Fruit fly (Drosophila melanogaster) whole organism, embryonic: ENCODE results near the gene CG5087.

ENCODE experiments used
- B-H1 ChIP-seq: fragments of 200-800 bp; sonication (Bioruptor generic); IDR thresholded peaks from 3 replicates; pipeline ENCODE4 v1.3.6; 2022; ENCODE audit warnings: missing biosample characterization, missing genetic modification characterization
- Blimp-1 ChIP-seq: fragments of 200-800 bp; sonication (Bioruptor generic); optimal IDR thresholded peaks from 3 replicates; lab custom pipeline; 2018; ENCODE audit warnings: missing biosample characterization, missing genetic modification characterization, mild to moderate bottlenecking, moderate library complexity, missing genetic modification reagents
- CG11696 ChIP-seq: fragments of 200-800 bp; sonication (Bioruptor generic); IDR thresholded peaks from 2 replicates; pipeline ENCODE4 v1.3.6; 2022; ENCODE audit warnings: missing biosample characterization, missing genetic modification characterization
- CG12744 ChIP-seq: fragments of 200-800 bp; sonication (Bioruptor generic); optimal IDR thresholded peaks from 2 replicates; lab custom pipeline; 2016; ENCODE audit warnings: missing biosample characterization, missing genetic modification characterization
- CG14441 ChIP-seq: fragments of 200-800 bp; sonication (Bioruptor generic); IDR thresholded peaks from 2 replicates; pipeline ENCODE4 v1.3.6; 2022; ENCODE audit warnings: missing biosample characterization, missing genetic modification characterization
- CG14710 ChIP-seq: fragments of 200-800 bp; sonication (Bioruptor generic); optimal IDR thresholded peaks from 3 replicates; lab custom pipeline; 2019; ENCODE audit warnings: missing biosample characterization, mild to moderate bottlenecking, missing genetic modification characterization, moderate library complexity
- CG14860 ChIP-seq: fragments of 200-800 bp; sonication (Bioruptor generic); IDR thresholded peaks from 3 replicates; pipeline ENCODE4 v1.3.6; 2022; ENCODE audit warnings: missing biosample characterization, missing genetic modification characterization; ENCODE audit not compliant: partially characterized antibody
- CG15011 ChIP-seq: fragments of 200-800 bp; sonication (Bioruptor generic); optimal IDR thresholded peaks from 3 replicates; lab custom pipeline; 2018; ENCODE audit warnings: missing biosample characterization, mild to moderate bottlenecking, missing genetic modification characterization
- CG16863 ChIP-seq: fragments of 200-800 bp; sonication (Bioruptor generic); optimal IDR thresholded peaks from 3 replicates; lab custom pipeline; 2016; ENCODE audit warnings: missing biosample characterization, missing genetic modification characterization
- CG17328 ChIP-seq: fragments of 200-800 bp; sonication (Bioruptor generic); IDR thresholded peaks from 2 replicates; pipeline ENCODE4 v1.3.6; 2022; ENCODE audit warnings: missing biosample characterization, missing genetic modification characterization
- CG17612 ChIP-seq: fragments of 200-800 bp; sonication (Bioruptor generic); IDR thresholded peaks from 2 replicates; pipeline ENCODE4 v1.3.6; 2022; ENCODE audit warnings: missing biosample characterization, missing genetic modification characterization
- CG17829 ChIP-seq: fragments of 200-800 bp; optimal IDR thresholded peaks from 2 replicates; lab custom pipeline; 2019; ENCODE audit warnings: missing biosample characterization, mild to moderate bottlenecking, missing genetic modification characterization, moderate library complexity
- CG3065 ChIP-seq: fragments of 200-800 bp; sonication (Bioruptor generic); optimal IDR thresholded peaks from 2 replicates; lab custom pipeline; 2016; ENCODE audit warnings: missing biosample characterization, missing genetic modification characterization
- CG33557 ChIP-seq: fragments of 200-800 bp; sonication (Bioruptor generic); optimal IDR thresholded peaks from 2 replicates; lab custom pipeline; 2019; ENCODE audit warnings: missing biosample characterization, mild to moderate bottlenecking, missing genetic modification characterization, moderate library complexity
- CG3726 ChIP-seq: fragments of 200-800 bp; sonication (Bioruptor generic); IDR thresholded peaks from 3 replicates; pipeline ENCODE4, ENCODE4 v1.3.6; 2022; ENCODE audit warnings: missing biosample characterization, missing genetic modification characterization
- CG3838 ChIP-seq: fragments of 200-800 bp; sonication (Bioruptor generic); optimal IDR thresholded peaks from 3 replicates; lab custom pipeline; 2016; ENCODE audit warnings: missing biosample characterization, missing genetic modification characterization
- CG6765 ChIP-seq: fragments of 200-800 bp; sonication (Bioruptor generic); optimal IDR thresholded peaks from 3 replicates; lab custom pipeline; 2017; ENCODE audit warnings: missing biosample characterization, mild to moderate bottlenecking, missing genetic modification characterization
- CG7271 ChIP-seq: fragments of 200-800 bp; sonication (Bioruptor generic); optimal IDR thresholded peaks from 2 replicates; lab custom pipeline; 2018; ENCODE audit warnings: missing biosample characterization, mild to moderate bottlenecking, missing genetic modification characterization, moderate library complexity
- CG8281 ChIP-seq: fragments of 200-800 bp; sonication (Bioruptor generic); optimal IDR thresholded peaks from 2 replicates; lab custom pipeline; 2018; ENCODE audit warnings: missing biosample characterization, mild to moderate bottlenecking, missing genetic modification characterization, moderate library complexity
- CG8478 ChIP-seq: fragments of >200 bp; optimal IDR thresholded peaks from 2 replicates; lab custom pipeline; 2018
- CG9727 ChIP-seq: fragments of 200-800 bp; sonication (Bioruptor generic); optimal IDR thresholded peaks from 3 replicates; lab custom pipeline; 2017; ENCODE audit warnings: missing biosample characterization, mild to moderate bottlenecking, missing genetic modification characterization
- D ChIP-seq, 2 experiments: fragments of 200-800 bp in 1 of 2; fragments of >200 bp in 1 of 2; sonication (Bioruptor generic) in 1 of 2; optimal IDR thresholded peaks; 2 replicates in 1 of 2; 3 replicates in 1 of 2; lab custom pipeline; 2017; ENCODE audit warnings: mild to moderate bottlenecking in 1 of 2, missing biosample characterization in 1 of 2, missing genetic modification characterization in 1 of 2, missing genetic modification reagents in 1 of 2
- Dfd ChIP-seq, 2 experiments: fragments of >200 bp; optimal IDR thresholded peaks; 2 replicates each; lab custom pipeline; 2017; ENCODE audit warnings: missing biosample characterization in 2 of 2, missing genetic modification characterization in 2 of 2
- ERR ChIP-seq: fragments of 200-800 bp; sonication (Bioruptor generic); optimal IDR thresholded peaks from 2 replicates; lab custom pipeline; 2016; ENCODE audit warnings: missing biosample characterization, missing genetic modification characterization
- Elba2 ChIP-seq: fragments of 200-800 bp; sonication (Bioruptor generic); optimal IDR thresholded peaks from 3 replicates; lab custom pipeline; 2016; ENCODE audit warnings: missing biosample characterization, missing genetic modification characterization
- H15 ChIP-seq: fragments of 200-800 bp; sonication (Bioruptor generic); IDR thresholded peaks from 3 replicates; pipeline ENCODE4 v1.3.6; 2022; ENCODE audit warnings: missing biosample characterization, missing genetic modification characterization
- Lpt ChIP-seq: fragments of >200 bp; optimal IDR thresholded peaks from 2 replicates; lab custom pipeline; 2018; ENCODE audit warnings: missing biosample characterization, missing genetic modification characterization
- Side ChIP-seq: fragments of 200-800 bp; sonication (Bioruptor generic); optimal IDR thresholded peaks from 2 replicates; lab custom pipeline; 2016; ENCODE audit warnings: missing biosample characterization, missing genetic modification characterization
- al ChIP-seq: fragments of 200-800 bp; sonication (Bioruptor generic); IDR thresholded peaks from 2 replicates; pipeline ENCODE4 v1.3.6; 2022; ENCODE audit warnings: missing biosample characterization, missing genetic modification characterization
- ap ChIP-seq: fragments of 200-800 bp; sonication (Bioruptor generic); IDR thresholded peaks from 2 replicates; pipeline ENCODE4 v1.3.6; 2022; ENCODE audit warnings: missing biosample characterization, missing genetic modification characterization
- ara ChIP-seq: fragments of 200-800 bp; sonication (Bioruptor generic); IDR thresholded peaks from 2 replicates; pipeline ENCODE4 v1.3.6; 2022; ENCODE audit warnings: missing biosample characterization, missing genetic modification characterization
- ash1 ChIP-seq: fragments of 200-800 bp; sonication (Bioruptor generic); optimal IDR thresholded peaks from 2 replicates; lab custom pipeline; 2018; ENCODE audit warnings: missing biosample characterization, mild to moderate bottlenecking, missing genetic modification characterization
- bsh ChIP-seq, 2 experiments: fragments of 200-800 bp; sonication (Bioruptor generic); optimal IDR thresholded peaks; 2 replicates each; lab custom pipeline; 2017 to 2018; ENCODE audit warnings: mild to moderate bottlenecking in 2 of 2, missing biosample characterization in 2 of 2, missing genetic modification characterization in 2 of 2, moderate library complexity in 1 of 2
- chinmo ChIP-seq: fragments of 200-800 bp; sonication (Bioruptor generic); IDR thresholded peaks from 4 replicates; pipeline ENCODE4 v1.3.6; 2022; ENCODE audit warnings: missing biosample characterization, missing genetic modification characterization; ENCODE audit not compliant: partially characterized antibody
- crp ChIP-seq, 2 experiments: fragments of 200-800 bp; sonication (Bioruptor generic); optimal IDR thresholded peaks; 2 replicates in 1 of 2; 3 replicates in 1 of 2; lab custom pipeline; 2017; ENCODE audit warnings: missing biosample characterization in 2 of 2, missing genetic modification characterization in 2 of 2, mild to moderate bottlenecking in 1 of 2, moderate library complexity in 1 of 2
- eve ChIP-seq, 2 experiments: fragments of >200 bp; optimal IDR thresholded peaks; 2 replicates each; lab custom pipeline; 2017; ENCODE audit warnings: missing biosample characterization in 2 of 2, missing genetic modification characterization in 2 of 2
- exex ChIP-seq: fragments of 200-800 bp; sonication (Bioruptor generic); optimal IDR thresholded peaks from 4 replicates; lab custom pipeline; 2018; ENCODE audit warnings: missing biosample characterization, mild to moderate bottlenecking, missing genetic modification characterization, moderate library complexity
- fru ChIP-seq: fragments of >200 bp; optimal IDR thresholded peaks from 2 replicates; lab custom pipeline; 2017
- ham ChIP-seq: fragments of 200-800 bp; sonication (Bioruptor generic); IDR thresholded peaks from 2 replicates; pipeline ENCODE4 v1.3.6; 2022; ENCODE audit warnings: missing biosample characterization, missing genetic modification characterization
- kni ChIP-seq: fragments of 200-800 bp; sonication (Bioruptor generic); optimal IDR thresholded peaks from 3 replicates; lab custom pipeline; 2017; ENCODE audit warnings: mild to moderate bottlenecking, missing biosample characterization, missing genetic modification reagents, missing genetic modification characterization
- lbe ChIP-seq: fragments of 200-800 bp; sonication (Bioruptor generic); optimal IDR thresholded peaks from 2 replicates; lab custom pipeline; 2016; ENCODE audit warnings: missing biosample characterization, mild to moderate bottlenecking, missing genetic modification characterization
- mirr ChIP-seq: fragments of 200-800 bp; sonication (Bioruptor generic); optimal IDR thresholded peaks from 3 replicates; lab custom pipeline; 2018; ENCODE audit warnings: missing biosample characterization, mild to moderate bottlenecking, missing genetic modification characterization
- oc ChIP-seq: fragments of 200-800 bp; sonication (Bioruptor generic); optimal IDR thresholded peaks from 2 replicates; lab custom pipeline; 2018; ENCODE audit warnings: missing biosample characterization, mild to moderate bottlenecking, missing genetic modification characterization, moderate library complexity
- pan ChIP-seq, 4 experiments: fragments of >200 bp in 3 of 4; fragments of 200-800 bp in 1 of 4; sonication (Bioruptor generic) in 1 of 4; optimal IDR thresholded peaks in 3 of 4; IDR thresholded peaks in 1 of 4; 2 replicates each; pipeline versions ENCODE4 v1.3.6 to Lab custom; 2017 to 2022; ENCODE audit warnings: missing biosample characterization in 2 of 4, missing genetic modification characterization in 2 of 4, mixed read lengths in 1 of 4
- pnt ChIP-seq: fragments of 200-800 bp; sonication (Bioruptor generic); optimal IDR thresholded peaks from 3 replicates; lab custom pipeline; 2016; ENCODE audit warnings: missing biosample characterization, missing genetic modification characterization
- schlank ChIP-seq: fragments of 200-800 bp; sonication (Bioruptor generic); optimal IDR thresholded peaks from 2 replicates; lab custom pipeline; 2018; ENCODE audit warnings: missing biosample characterization, mild to moderate bottlenecking, missing genetic modification characterization
- sima ChIP-seq: fragments of 200-800 bp; sonication (Bioruptor generic); optimal IDR thresholded peaks from 2 replicates; lab custom pipeline; 2016; ENCODE audit warnings: missing biosample characterization, missing genetic modification characterization
- tin ChIP-seq: fragments of 200-800 bp; sonication (Bioruptor generic); optimal IDR thresholded peaks from 3 replicates; lab custom pipeline; 2016; ENCODE audit warnings: missing biosample characterization, missing genetic modification characterization
- unc-4 ChIP-seq: fragments of 200-800 bp; sonication (Bioruptor generic); IDR thresholded peaks from 2 replicates; pipeline ENCODE4 v1.3.6; 2022; ENCODE audit warnings: missing biosample characterization, missing genetic modification characterization; ENCODE audit not compliant: partially characterized antibody
- unpg ChIP-seq: fragments of 200-800 bp; sonication (Bioruptor generic); optimal IDR thresholded peaks from 3 replicates; lab custom pipeline; 2018; ENCODE audit warnings: missing biosample characterization, mild to moderate bottlenecking, missing genetic modification characterization, moderate library complexity
- vfl ChIP-seq: fragments of 200-800 bp; sonication (Bioruptor generic); optimal IDR thresholded peaks from 2 replicates; lab custom pipeline; 2016; ENCODE audit warnings: missing biosample characterization, missing genetic modification characterization
- yki ChIP-seq: fragments of >200 bp; optimal IDR thresholded peaks from 3 replicates; lab custom pipeline; 2018

Gene CG5087

dm6 chr3L:8986582-8986981, 11.4 kb upstream of the CG5087 start, which contains the start of gene CG5068 (continued):
- TF ChIP-seq CG14860 (GFP tag; lab: Robert Waterston, UW) (no peak), Dfd (GFP tag; optimal IDR thresholded peaks at IDR 0.05; lab: Kevin White, UChicago) (no peak), CG17328 (no peak), vfl (GFP tag; lab: Kevin White, UChicago) (no peak), exex (tag; lab: Kevin White, UChicago) (no peak), ERR (GFP tag; lab: Kevin White, UChicago) (no peak), chinmo (GFP tag; lab: Robert Waterston, UW) (peak; percentile 21; the same call in 1 of the 4 replicates), CG6765 (GFP tag; lab: Kevin White, UChicago) (no peak), Lpt (GFP tag; lab: Kevin White, UChicago) (no peak), lbe (no peak), CG3065 (GFP tag; lab: Kevin White, UChicago) (no peak), oc (tag; lab: Kevin White, UChicago) (no peak), unpg (no peak), CG33557 (GFP tag; lab: Kevin White, UChicago) (no peak), Blimp-1 (GFP tag; lab: Kevin White, UChicago) (no peak), schlank (tag; lab: Kevin White, UChicago) (no peak), sima (GFP tag; lab: Kevin White, UChicago) (no peak), crp (GFP tag; optimal IDR thresholded peaks at IDR 0.05; lab: Kevin White, UChicago) (peak in 1 of 2 experiments; percentile 71), CG7271 (tag; lab: Kevin White, UChicago) (no peak), CG17829 (tag; lab: Kevin White, UChicago) (no peak), CG8478 (lab: Kevin White, UChicago) (no peak), Side (GFP tag; lab: Kevin White, UChicago) (no peak), CG17612 (GFP tag; lab: Robert Waterston, UW) (no peak), unc-4 (GFP tag; lab: Robert Waterston, UW) (peak; percentile 21; the same call in 1 of the 2 replicates), mirr (GFP tag; lab: Kevin White, UChicago) (no peak), CG8281 (no peak), ham (GFP tag; lab: Robert Waterston, UW) (no peak), pnt (no peak), bsh (GFP tag; optimal IDR thresholded peaks at IDR 0.05; lab: Kevin White, UChicago) (no peak), ap (GFP tag; lab: Robert Waterston, UW) (no peak), CG3838 (no peak), al (GFP tag; lab: Robert Waterston, UW) (no peak), CG11696 (GFP tag; lab: Robert Waterston, UW) (no peak), pan (optimal IDR thresholded peaks at IDR 0.05; lab: Kevin White, UChicago) (no peak), pan (GFP tag; optimal IDR thresholded peaks at IDR 0.05 in 1 of 2, IDR thresholded peaks at IDR 0.05 in 1 of 2) (no peak), CG12744 (GFP tag; lab: Kevin White, UChicago) (no peak), fru (lab: Kevin White, UChicago) (no peak), CG15011 (GFP tag; lab: Kevin White, UChicago) (no peak), eve (GFP tag; optimal IDR thresholded peaks at IDR 0.05; lab: Kevin White, UChicago) (no peak), ara (GFP tag; lab: Robert Waterston, UW) (no peak), CG14710 (peak; percentile 17), D (optimal IDR thresholded peaks at IDR 0.05; lab: Kevin White, UChicago) (peak; percentile 56), D (GFP tag; optimal IDR thresholded peaks at IDR 0.05; lab: Kevin White, UChicago) (no peak), CG9727 (GFP tag; lab: Kevin White, UChicago) (no peak), Elba2 (no peak), B-H1 (GFP tag; lab: Robert Waterston, UW) (no peak), ash1 (no peak), H15 (GFP tag; lab: Robert Waterston, UW) (no peak), CG16863 (GFP tag; lab: Kevin White, UChicago) (no peak), kni (GFP tag; lab: Kevin White, UChicago) (no peak), tin (GFP tag; lab: Kevin White, UChicago) (no peak), yki (lab: Kevin White, UChicago) (no peak), CG14441 (no peak), CG3726 (GFP tag; lab: Robert Waterston, UW) (no peak)
